Worm (Caenorhabditis elegans): ENCODE measurements around the gene pcdr-1.

ce11 chrX:15617168-15617567 lies 49.4 kb upstream of the pcdr-1 start:
- TF ChIP-seq elt-3 (tag; optimal IDR thresholded peaks at IDR 0.05) (no peak), snpc-4 (tag; optimal IDR thresholded peaks at IDR 0.05) (no peak), ama-1 (optimal IDR thresholded peaks at IDR 0.05) (no peak), sox-4 (tag; optimal IDR thresholded peaks at IDR 0.05) (no peak), nhr-28 (tag; optimal IDR thresholded peaks at IDR 0.05) (no peak), egl-27 (tag; optimal IDR thresholded peaks at IDR 0.05) (no peak), Y116A8C.19 (tag; optimal IDR thresholded peaks at IDR 0.05; ENCODE audit: borderline replicate concordance) (no peak), pag-3 (tag; optimal IDR thresholded peaks at IDR 0.05; ENCODE audit: borderline replicate concordance, insufficient read depth) (no peak), nhr-11 (tag; optimal IDR thresholded peaks at IDR 0.05) (no peak), mep-1 (tag; optimal IDR thresholded peaks at IDR 0.05) (peak; percentile 29), swsn-7 (tag; optimal IDR thresholded peaks at IDR 0.05) (peak; percentile 15), zip-4 (GFP tag; optimal IDR thresholded peaks at IDR 0.05) (no peak), vab-15 (tag; optimal IDR thresholded peaks at IDR 0.05) (no peak), unc-62 (GFP tag; optimal IDR thresholded peaks at IDR 0.05) (no peak)
